Worm (Caenorhabditis elegans) whole organism, L1 larva: ENCODE data around the gene aat-8.

Source experiments
- ceh-8 ChIP-seq: fragments of 200-800 bp; sonication (Bioruptor generic); optimal IDR thresholded peaks from 2 replicates; lab custom pipeline; 2018; ENCODE audit warnings: mild to moderate bottlenecking, missing genetic modification characterization, moderate library complexity, missing compliant biosample characterization
- hlh-17 ChIP-seq: fragments of 200-800 bp; sonication (Bioruptor generic); optimal IDR thresholded peaks from 2 replicates; lab custom pipeline; 2018; ENCODE audit warnings: missing genetic modification characterization, mild to moderate bottlenecking, missing compliant biosample characterization, moderate library complexity, borderline replicate concordance
- jun-1 ChIP-seq: fragments of 150-350 bp; optimal IDR thresholded peaks from 2 replicates; lab custom pipeline; 2014; ENCODE audit warnings: missing biosample characterization, missing genetic modification reagents, missing genetic modification characterization
- mdl-1 ChIP-seq, 2 experiments: fragments of 150-350 bp; optimal IDR thresholded peaks; 2 replicates each; lab custom pipeline; 2014 to 2017; ENCODE audit warnings: missing biosample characterization in 2 of 2, missing genetic modification characterization in 2 of 2, inconsistent platforms in 1 of 2
- nhr-11 ChIP-seq: fragments of 150-350 bp; optimal IDR thresholded peaks from 2 replicates; lab custom pipeline; 2014; ENCODE audit warnings: missing biosample characterization, missing genetic modification characterization
- sptf-1 ChIP-seq: fragments of 150-350 bp; optimal IDR thresholded peaks from 2 replicates; lab custom pipeline; 2014; ENCODE audit warnings: missing biosample characterization, missing genetic modification characterization
- sup-37 ChIP-seq: fragments of 200-800 bp; sonication (Bioruptor generic); optimal IDR thresholded peaks from 2 replicates; lab custom pipeline; 2018; ENCODE audit warnings: mild to moderate bottlenecking, missing genetic modification characterization, missing compliant biosample characterization
- ztf-11 ChIP-seq, 2 experiments: sonication (generic microtip); optimal IDR thresholded peaks; 2 replicates each; lab custom pipeline; 2016 to 2017; ENCODE audit warnings: missing genetic modification characterization in 2 of 2, missing biosample characterization in 1 of 2, missing compliant biosample characterization in 1 of 2

- TF ChIP-seq nhr-11 (tag; lab: Kevin White, UChicago) (no peak), ztf-11 (tag; optimal IDR thresholded peaks at IDR 0.05; lab: Kevin White, UChicago) (no peak), ceh-8 (GFP tag; lab: Kevin White, UChicago) (no peak), sptf-1 (tag; lab: Kevin White, UChicago) (no peak), jun-1 (no peak), sup-37 (GFP tag; lab: Kevin White, UChicago) (no peak), hlh-17 (GFP tag; lab: Kevin White, UChicago) (no peak), mdl-1 (tag; optimal IDR thresholded peaks at IDR 0.05; lab: Kevin White, UChicago) (no peak)
Measured at ce11 chrIV:3878283-3878938, 13.6 kb upstream of the aat-8 start, which contains the start of gene F37C4.6.
